Fruit fly (Drosophila melanogaster) whole organism, prepupa: ENCODE data around the gene Shawn.
A peak's percentile ranks its signal among the peaks of the same experiment; 100 is the strongest.

ENCODE experiments used
- Blimp-1 ChIP-seq: fragments of 200-800 bp; sonication (Bioruptor generic); optimal IDR thresholded peaks from 3 replicates; lab custom pipeline; 2017; ENCODE audit warnings: missing biosample characterization, missing genetic modification characterization, mild to moderate bottlenecking, moderate library complexity, missing genetic modification reagents
- CG10631 ChIP-seq: fragments of 200-800 bp; sonication (Bioruptor generic); optimal IDR thresholded peaks from 2 replicates; lab custom pipeline; 2016; ENCODE audit warnings: missing biosample characterization, missing genetic modification characterization
- CG11294 ChIP-seq: fragments of 200-800 bp; sonication (Bioruptor generic); IDR thresholded peaks from 2 replicates; pipeline ENCODE4 v1.3.6; 2022; ENCODE audit warnings: missing biosample characterization, missing genetic modification characterization
- CG3032 ChIP-seq: fragments of 200-800 bp; optimal IDR thresholded peaks from 2 replicates; lab custom pipeline; 2019; ENCODE audit warnings: missing biosample characterization, mild to moderate bottlenecking, missing genetic modification characterization, moderate library complexity
- CG34406 ChIP-seq: fragments of 200-800 bp; sonication (Bioruptor generic); optimal IDR thresholded peaks from 3 replicates; lab custom pipeline; 2016; ENCODE audit warnings: missing biosample characterization, missing genetic modification characterization
- CG3919 ChIP-seq: fragments of 200-800 bp; sonication (Bioruptor generic); optimal IDR thresholded peaks from 3 replicates; lab custom pipeline; 2016; ENCODE audit warnings: missing biosample characterization, missing genetic modification characterization
- CG4318 ChIP-seq: fragments of 200-800 bp; sonication (Bioruptor generic); optimal IDR thresholded peaks from 3 replicates; lab custom pipeline; 2017; ENCODE audit warnings: missing biosample characterization, mild to moderate bottlenecking, missing genetic modification characterization
- CG6276 ChIP-seq: fragments of 200-800 bp; sonication (Bioruptor generic); optimal IDR thresholded peaks from 2 replicates; lab custom pipeline; 2017; ENCODE audit warnings: missing biosample characterization, mild to moderate bottlenecking, missing genetic modification characterization
- CG6808 ChIP-seq: fragments of 200-800 bp; sonication (Bioruptor generic); optimal IDR thresholded peaks from 3 replicates; lab custom pipeline; 2017; ENCODE audit warnings: missing biosample characterization, missing genetic modification characterization, mild to moderate bottlenecking, moderate library complexity, missing genetic modification reagents
- CG6854 ChIP-seq: fragments of 200-800 bp; sonication (Bioruptor generic); optimal IDR thresholded peaks from 2 replicates; lab custom pipeline; 2017; ENCODE audit warnings: missing biosample characterization, mild to moderate bottlenecking, missing genetic modification characterization
- CG8119 ChIP-seq: fragments of 200-800 bp; sonication (Bioruptor generic); IDR thresholded peaks from 3 replicates; pipeline ENCODE4 v1.3.6; 2022; ENCODE audit warnings: missing biosample characterization, missing genetic modification characterization
- CG8319 ChIP-seq: fragments of 200-800 bp; sonication (Bioruptor generic); optimal IDR thresholded peaks from 3 replicates; lab custom pipeline; 2016; ENCODE audit warnings: missing biosample characterization, missing genetic modification characterization
- CG8632 ChIP-seq: fragments of 200-800 bp; sonication (Bioruptor generic); optimal IDR thresholded peaks from 3 replicates; lab custom pipeline; 2016; ENCODE audit warnings: missing biosample characterization, missing genetic modification characterization
- Eip75B ChIP-seq: fragments of 200-800 bp; sonication (Bioruptor generic); optimal IDR thresholded peaks from 3 replicates; lab custom pipeline; 2016; ENCODE audit warnings: missing biosample characterization, missing genetic modification characterization
- Eip78C ChIP-seq: fragments of 200-800 bp; sonication (Bioruptor generic); peaks from one replicate; lab custom pipeline; 2016; ENCODE audit warnings: missing biosample characterization, missing genetic modification characterization
- Ets21C ChIP-seq: fragments of 200-800 bp; sonication (Bioruptor generic); optimal IDR thresholded peaks from 3 replicates; lab custom pipeline; 2016; ENCODE audit warnings: missing biosample characterization, missing genetic modification characterization
- Ets96B ChIP-seq: fragments of 200-800 bp; optimal IDR thresholded peaks from 2 replicates; lab custom pipeline; 2019; ENCODE audit warnings: missing biosample characterization, mild to moderate bottlenecking, missing genetic modification characterization, moderate library complexity
- Hr39 ChIP-seq: fragments of 200-800 bp; sonication (Bioruptor generic); optimal IDR thresholded peaks from 2 replicates; lab custom pipeline; 2016; ENCODE audit warnings: missing biosample characterization, missing genetic modification characterization
- Hr4 ChIP-seq: fragments of 200-800 bp; sonication (Bioruptor generic); optimal IDR thresholded peaks from 3 replicates; lab custom pipeline; 2016; ENCODE audit warnings: missing biosample characterization, missing genetic modification characterization
- Lpt ChIP-seq: fragments of 200-800 bp; sonication (Bioruptor generic); optimal IDR thresholded peaks from 3 replicates; lab custom pipeline; 2016; ENCODE audit warnings: missing biosample characterization, missing genetic modification characterization
- Met ChIP-seq: fragments of 200-800 bp; sonication (Bioruptor generic); optimal IDR thresholded peaks from 3 replicates; lab custom pipeline; 2016; ENCODE audit warnings: missing biosample characterization, missing genetic modification characterization
- OdsH ChIP-seq: fragments of 200-800 bp; sonication (Bioruptor generic); optimal IDR thresholded peaks from 3 replicates; lab custom pipeline; 2016; ENCODE audit warnings: missing biosample characterization, missing genetic modification characterization
- Smox ChIP-seq: fragments of 200-800 bp; sonication (Bioruptor generic); optimal IDR thresholded peaks from 3 replicates; lab custom pipeline; 2016; ENCODE audit warnings: missing biosample characterization, missing genetic modification characterization
- Sox102F ChIP-seq: fragments of 200-800 bp; sonication (Bioruptor generic); optimal IDR thresholded peaks from 2 replicates; lab custom pipeline; 2016; ENCODE audit warnings: missing biosample characterization, mild to moderate bottlenecking, missing genetic modification characterization
- Sox15 ChIP-seq: fragments of 200-800 bp; sonication (Bioruptor generic); optimal IDR thresholded peaks from 3 replicates; lab custom pipeline; 2016; ENCODE audit warnings: missing biosample characterization, missing genetic modification characterization
- acj6 ChIP-seq: fragments of 200-800 bp; sonication (Bioruptor generic); optimal IDR thresholded peaks from 3 replicates; lab custom pipeline; 2016; ENCODE audit warnings: missing biosample characterization, missing genetic modification characterization
- cyc ChIP-seq: fragments of 200-800 bp; sonication (Bioruptor generic); optimal IDR thresholded peaks from 3 replicates; lab custom pipeline; 2016; ENCODE audit warnings: missing biosample characterization, missing genetic modification characterization
- dac ChIP-seq: fragments of 200-800 bp; sonication (Bioruptor generic); optimal IDR thresholded peaks from 2 replicates; lab custom pipeline; 2017; ENCODE audit warnings: missing biosample characterization, mild to moderate bottlenecking, missing genetic modification characterization
- dsx ChIP-seq: fragments of 200-800 bp; optimal IDR thresholded peaks from 3 replicates; lab custom pipeline; 2019; ENCODE audit warnings: missing biosample characterization, mild to moderate bottlenecking, missing genetic modification characterization, moderate library complexity; ENCODE audit not compliant: poor library complexity, severe bottlenecking
- esn ChIP-seq: fragments of 200-800 bp; sonication (Bioruptor generic); optimal IDR thresholded peaks from 2 replicates; lab custom pipeline; 2016; ENCODE audit warnings: missing biosample characterization, mild to moderate bottlenecking, missing genetic modification characterization, moderate library complexity
- fd59A ChIP-seq: fragments of 200-800 bp; sonication (Bioruptor generic); optimal IDR thresholded peaks from 2 replicates; lab custom pipeline; 2017; ENCODE audit warnings: missing biosample characterization, mild to moderate bottlenecking, missing genetic modification characterization, missing genetic modification reagents
- fd85E ChIP-seq: fragments of 200-800 bp; sonication (Bioruptor generic); optimal IDR thresholded peaks from 3 replicates; lab custom pipeline; 2016; ENCODE audit warnings: missing biosample characterization, missing genetic modification characterization
- lz ChIP-seq: fragments of 200-800 bp; sonication (Bioruptor generic); optimal IDR thresholded peaks from 3 replicates; lab custom pipeline; 2016; ENCODE audit warnings: missing biosample characterization, missing genetic modification characterization
- salr ChIP-seq, 2 experiments: fragments of 200-800 bp; sonication (Bioruptor generic); optimal IDR thresholded peaks; 3 replicates each; lab custom pipeline; 2016 to 2018; ENCODE audit warnings: missing biosample characterization in 2 of 2, missing genetic modification characterization in 2 of 2, mild to moderate bottlenecking in 1 of 2
- spab ChIP-seq: fragments of 200-800 bp; sonication (Bioruptor generic); optimal IDR thresholded peaks from 2 replicates; lab custom pipeline; 2017; ENCODE audit warnings: missing biosample characterization, mild to moderate bottlenecking, missing genetic modification characterization, missing genetic modification reagents
- ss ChIP-seq, 2 experiments: fragments of 200-800 bp; sonication (Bioruptor generic); optimal IDR thresholded peaks; 2 replicates in 1 of 2; 3 replicates in 1 of 2; lab custom pipeline; 2017 to 2018; ENCODE audit warnings: mild to moderate bottlenecking in 2 of 2, missing biosample characterization in 2 of 2, missing genetic modification characterization in 2 of 2, moderate library complexity in 1 of 2
- svp ChIP-seq: fragments of 200-800 bp; sonication (Bioruptor generic); peaks from one replicate; lab custom pipeline; 2016; ENCODE audit warnings: missing biosample characterization, missing genetic modification characterization
- topi ChIP-seq: fragments of 200-800 bp; sonication (Bioruptor generic); optimal IDR thresholded peaks from 3 replicates; lab custom pipeline; 2016; ENCODE audit warnings: missing biosample characterization, missing genetic modification characterization
- vri ChIP-seq: fragments of 200-800 bp; sonication (Bioruptor generic); optimal IDR thresholded peaks from 3 replicates; lab custom pipeline; 2016; ENCODE audit warnings: missing biosample characterization, mild to moderate bottlenecking, missing genetic modification characterization

The Shawn gene

dm6 chrX:19663196-19663858 is 52.0 kb downstream of the Shawn start (continued):
- TF ChIP-seq spab (peak; percentile 34), Hr4 (peak; percentile 35), CG8319 (GFP tag; lab: Kevin White, UChicago) (no peak), Ets96B (tag; lab: Kevin White, UChicago) (peak; percentile 46), dsx (no peak), CG3919 (peak; percentile 51), fd85E (no peak), Ets21C (GFP tag; lab: Kevin White, UChicago) (no peak), dac (peak; percentile 29), CG8119 (GFP tag; lab: Robert Waterston, UW) (no peak), OdsH (GFP tag; lab: Kevin White, UChicago) (peak; percentile 43), acj6 (no peak), fd59A (GFP tag; lab: Kevin White, UChicago) (peak; percentile 55), CG6276 (peak; percentile 64), Sox102F (GFP tag; lab: Kevin White, UChicago) (peak; percentile 45), lz (GFP tag; lab: Kevin White, UChicago) (peak; percentile 55), esn (peak; percentile 66), CG11294 (GFP tag; lab: Robert Waterston, UW) (no peak), Sox15 (GFP tag; lab: Kevin White, UChicago) (no peak), Hr39 (GFP tag; lab: Kevin White, UChicago) (peak; percentile 49), CG8632 (no peak), salr (GFP tag; optimal IDR thresholded peaks at IDR 0.05; lab: Kevin White, UChicago) (peak in 1 of 2 experiments; percentile 16), Smox (peak; percentile 71), Eip78C (GFP tag; lab: Kevin White, UChicago) (peak; percentile 91), Blimp-1 (peak; percentile 12), vri (GFP tag; lab: Kevin White, UChicago) (no peak), CG34406 (GFP tag; lab: Kevin White, UChicago) (peak; percentile 44), svp (GFP tag; lab: Kevin White, UChicago) (peak; percentile 75), Lpt (GFP tag; lab: Kevin White, UChicago) (no peak), CG6854 (GFP tag; lab: Kevin White, UChicago) (no peak)

dm6 chrX:19663859-19664728 is 52.8 kb downstream of the Shawn start, which contains the start of the genes CG14223 and Ssu72:
Gene CG14223 (minus strand): TSS chrX:19663971.
Gene Ssu72 (plus strand): TSS chrX:19664561.
- TF ChIP-seq CG8632 (no peak), fd85E (no peak), Blimp-1 (no peak), salr (GFP tag; optimal IDR thresholded peaks at IDR 0.05; lab: Kevin White, UChicago) (peak in 1 of 2 experiments; percentile 19), esn (peak; percentile 22), Sox102F (GFP tag; lab: Kevin White, UChicago) (no peak), acj6 (peak; percentile 14), CG6276 (no peak), topi (GFP tag; lab: Kevin White, UChicago) (peak; percentile 9), Smox (no peak), ss (GFP tag; optimal IDR thresholded peaks at IDR 0.05; lab: Kevin White, UChicago) (no peak), CG4318 (no peak), cyc (GFP tag; lab: Kevin White, UChicago) (no peak), Eip75B (no peak), CG3032 (tag; lab: Kevin White, UChicago) (no peak), CG6808 (GFP tag; lab: Kevin White, UChicago) (no peak), lz (GFP tag; lab: Kevin White, UChicago) (no peak), OdsH (GFP tag; lab: Kevin White, UChicago) (no peak), Met (peak; percentile 32), Eip78C (GFP tag; lab: Kevin White, UChicago) (peak; percentile 32), CG10631 (GFP tag; lab: Kevin White, UChicago) (peak; percentile 15), Hr4 (peak; percentile 4)
